Fruit fly (Drosophila melanogaster): ENCODE measurements around the gene vilya.

vilya gene

dm6 chrX:2727506-2727905 lies 1.0 kb downstream of the vilya start, which contains the start of gene dwg (continued):
- TF ChIP-seq vnd (GFP tag; IDR thresholded peaks at IDR 0.05; ENCODE audit: partially characterized antibody) (peak; percentile 75), CG8089 (GFP tag; optimal IDR thresholded peaks at IDR 0.05) (no peak)

- peak; percentile 31 for TF ChIP-seq CG7928 (GFP tag; optimal IDR thresholded peaks at IDR 0.05)
- no peak for TF ChIP-seq Lim3 (GFP tag; IDR thresholded peaks at IDR 0.05)
- no peak for TF ChIP-seq ro (GFP tag; IDR thresholded peaks at IDR 0.05)
- TF ChIP-seq CG9437 (GFP tag; optimal IDR thresholded peaks at IDR 0.05) = peak; percentile 19
- TF ChIP-seq sna (GFP tag; IDR thresholded peaks at IDR 0.05; ENCODE audit: partially characterized antibody) = no peak
- TF ChIP-seq onecut (GFP tag; IDR thresholded peaks at IDR 0.05) = no peak
- no peak for TF ChIP-seq CG7839 (tag; optimal IDR thresholded peaks at IDR 0.05)
- peak in 1 of 2 experiments; percentile 4 for TF ChIP-seq tll (GFP tag; optimal IDR thresholded peaks at IDR 0.05)
- TF ChIP-seq Oli (tag; optimal IDR thresholded peaks at IDR 0.05) = peak; percentile 57
- TF ChIP-seq CG3163 (GFP tag; optimal IDR thresholded peaks at IDR 0.05) = no peak
- 0 out of 2 replicates have a peak, but pooled peaks have one; percentile 27 for TF ChIP-seq Doc2 (GFP tag; IDR thresholded peaks at IDR 0.05)
- TF ChIP-seq CG7745 (tag; optimal IDR thresholded peaks at IDR 0.05) = no peak
- no peak for TF ChIP-seq Hr51 (GFP tag; optimal IDR thresholded peaks at IDR 0.05)
- TF ChIP-seq CG30431 (GFP tag; optimal IDR thresholded peaks at IDR 0.05) = no peak
- no peak for TF ChIP-seq cad (GFP tag; optimal IDR thresholded peaks at IDR 0.05)
- peak; percentile 40 for TF ChIP-seq zen (tag; optimal IDR thresholded peaks at IDR 0.05)
- TF ChIP-seq nom (GFP tag; optimal IDR thresholded peaks at IDR 0.05) = peak; percentile 34
- TF ChIP-seq CG13894 (tag; optimal IDR thresholded peaks at IDR 0.05) = no peak
- TF ChIP-seq HLHmδ (GFP tag; optimal IDR thresholded peaks at IDR 0.05) = no peak
- TF ChIP-seq Adf1 (GFP tag; IDR thresholded peaks at IDR 0.05) = 0 out of 2 replicates have a peak, but pooled peaks have one; percentile 25
- no peak for TF ChIP-seq bowl (GFP tag; IDR thresholded peaks at IDR 0.05)
- TF ChIP-seq dm (GFP tag; optimal IDR thresholded peaks at IDR 0.05) = peak; percentile 79
- no peak for TF ChIP-seq D19A (tag; optimal IDR thresholded peaks at IDR 0.05)
- TF ChIP-seq Sin3A (optimal IDR thresholded peaks at IDR 0.05) = peak; percentile 61
- TF ChIP-seq jing (GFP tag; optimal IDR thresholded peaks at IDR 0.05) = no peak
- peak; percentile 52 for TF ChIP-seq BEAF-32 (GFP tag; optimal IDR thresholded peaks at IDR 0.05)
- TF ChIP-seq CG11247 (GFP tag; IDR thresholded peaks at IDR 0.05) = peak; percentile 23; the same call in 1 of the 2 replicates
- TF ChIP-seq prd (optimal IDR thresholded peaks at IDR 0.05) = no peak
- TF ChIP-seq prd (GFP tag; IDR thresholded peaks at IDR 0.05) = peak; percentile 78
- TF ChIP-seq zfh2 (GFP tag; optimal IDR thresholded peaks at IDR 0.05) = peak; percentile 33
- no peak for TF ChIP-seq CG7987 (GFP tag; optimal IDR thresholded peaks at IDR 0.05)
- no peak for TF ChIP-seq Bteb2 (GFP tag; optimal IDR thresholded peaks at IDR 0.05)
- peak; percentile 68 for TF ChIP-seq HmgZ (tag; optimal IDR thresholded peaks at IDR 0.05)
- TF ChIP-seq CG10979 (tag; optimal IDR thresholded peaks at IDR 0.05) = peak; percentile 52
- TF ChIP-seq CG10431 (GFP tag; optimal IDR thresholded peaks at IDR 0.05) = no peak
- peak; percentile 59 for TF ChIP-seq CG15696 (tag; optimal IDR thresholded peaks at IDR 0.05)
- peak; percentile 63 for TF ChIP-seq ind (GFP tag; optimal IDR thresholded peaks at IDR 0.05)
- TF ChIP-seq CG4404 (GFP tag; IDR thresholded peaks at IDR 0.05) = peak; percentile 60
- no peak for TF ChIP-seq CG11560 (tag; IDR thresholded peaks at IDR 0.05)
- peak; percentile 82 for TF ChIP-seq CoRest (tag; optimal IDR thresholded peaks at IDR 0.05)
- TF ChIP-seq repo (GFP tag; optimal IDR thresholded peaks at IDR 0.05) = no peak
- peak; percentile 54 for TF ChIP-seq Ssrp (tag; optimal IDR thresholded peaks at IDR 0.05)
- TF ChIP-seq her (GFP tag; optimal IDR thresholded peaks at IDR 0.05) = no peak
- peak; percentile 40 for TF ChIP-seq CG12104 (GFP tag; optimal IDR thresholded peaks at IDR 0.05)
- TF ChIP-seq Nf-YC (tag; optimal IDR thresholded peaks at IDR 0.05) = peak; percentile 65
- peak; percentile 87 for TF ChIP-seq MBD-R2 (GFP tag; IDR thresholded peaks at IDR 0.05)
- peak; percentile 56 for TF ChIP-seq pzg (GFP tag; optimal IDR thresholded peaks at IDR 0.05)
These were observed 5.6 kb downstream of the vilya start, which contains the start of the genes ttm50 and CG2712 for dm6 chrX:2732127-2732526. Gene ttm50 (minus strand): TSS chrX:2732190. Gene CG2712 (plus strand): TSS chrX:2732469.
